Fruit fly (Drosophila melanogaster): ENCODE results near the gene Bka.

Bka gene

dm6 chr2L:9937908-9938307 is 42.8 kb downstream of the Bka start, which contains the start of gene Arglu1 (continued):
- peak; percentile 5 for TF ChIP-seq Dad (GFP tag; optimal IDR thresholded peaks at IDR 0.05)
- TF ChIP-seq CG4328 (GFP tag; optimal IDR thresholded peaks at IDR 0.05), result no peak
- 0 out of 4 replicates have a peak, but pooled peaks have one; percentile 31 for TF ChIP-seq Dll (GFP tag; IDR thresholded peaks at IDR 0.05; ENCODE audit: partially characterized antibody)
- no peak for TF ChIP-seq Nf-YB (GFP tag; optimal IDR thresholded peaks at IDR 0.05)
- TF ChIP-seq CG9932 (GFP tag; IDR thresholded peaks at IDR 0.05), result peak; percentile 69
- TF ChIP-seq p53 (GFP tag; optimal IDR thresholded peaks at IDR 0.05), result no peak
- no peak for TF ChIP-seq CG4404 (GFP tag; IDR thresholded peaks at IDR 0.05)
- TF ChIP-seq Ptx1 (GFP tag; IDR thresholded peaks at IDR 0.05), result peak; percentile 39; the same call in 1 of the 2 replicates
- no peak for TF ChIP-seq al (GFP tag; IDR thresholded peaks at IDR 0.05)
- TF ChIP-seq Doc2 (GFP tag; IDR thresholded peaks at IDR 0.05), result no peak
- no peak for TF ChIP-seq Rx (GFP tag; IDR thresholded peaks at IDR 0.05)
- TF ChIP-seq Drgx (GFP tag; IDR thresholded peaks at IDR 0.05), result 0 out of 2 replicates have a peak, but pooled peaks have one; percentile 14
- TF ChIP-seq Blimp-1 (GFP tag; optimal IDR thresholded peaks at IDR 0.05), result no peak

- TF ChIP-seq unc-4 (GFP tag; IDR thresholded peaks at IDR 0.05; ENCODE audit: partially characterized antibody) (peak; percentile 37; the same call in 1 of the 2 replicates), oc (tag; optimal IDR thresholded peaks at IDR 0.05) (no peak), CG12659 (GFP tag; optimal IDR thresholded peaks at IDR 0.05) (peak; percentile 44), Meics (GFP tag; optimal IDR thresholded peaks at IDR 0.05) (peak; percentile 39), CG30020 (tag; optimal IDR thresholded peaks at IDR 0.05) (no peak), pnt (GFP tag; optimal IDR thresholded peaks at IDR 0.05) (no peak), Hmr (GFP tag; optimal IDR thresholded peaks at IDR 0.05) (no peak), CG18764 (GFP tag; optimal IDR thresholded peaks at IDR 0.05) (peak; percentile 32), CG17328 (GFP tag; IDR thresholded peaks at IDR 0.05) (peak; percentile 29; the same call in 1 of the 2 replicates), wdn (GFP tag; IDR thresholded peaks at IDR 0.05) (0 out of 2 replicates have a peak, but pooled peaks have one; percentile 20), ems (GFP tag; optimal IDR thresholded peaks at IDR 0.05) (no peak), CG11695 (GFP tag; IDR thresholded peaks at IDR 0.05) (no peak), CG8388 (GFP tag; optimal IDR thresholded peaks at IDR 0.05) (no peak), corto (GFP tag; optimal IDR thresholded peaks at IDR 0.05) (no peak), CG3847 (GFP tag; IDR thresholded peaks at IDR 0.05) (peak; percentile 83), lola (GFP tag; optimal IDR thresholded peaks at IDR 0.05) (no peak), CG14441 (GFP tag; IDR thresholded peaks at IDR 0.05) (0 out of 2 replicates have a peak, but pooled peaks have one; percentile 35), cato (GFP tag; optimal IDR thresholded peaks at IDR 0.05; ENCODE audit: borderline replicate concordance) (no peak), Ets97D (GFP tag; optimal IDR thresholded peaks at IDR 0.05) (peak; percentile 51), D (optimal IDR thresholded peaks at IDR 0.05) (no peak), D (GFP tag; optimal IDR thresholded peaks at IDR 0.05) (no peak), CG13775 (GFP tag; optimal IDR thresholded peaks at IDR 0.05) (no peak), gro (GFP tag; optimal IDR thresholded peaks at IDR 0.05) (peak; percentile 24), CoRest (tag; optimal IDR thresholded peaks at IDR 0.05) (peak; percentile 23), org-1 (GFP tag; optimal IDR thresholded peaks at IDR 0.05) (no peak), slp2 (GFP tag; optimal IDR thresholded peaks at IDR 0.05) (no peak), CG15696 (tag; optimal IDR thresholded peaks at IDR 0.05) (no peak), CG12071 (GFP tag; optimal IDR thresholded peaks at IDR 0.05) (no peak), croc (GFP tag; conservative IDR thresholded peaks at IDR 0.05) (peak; percentile 24; the same call in 1 of the 3 replicates), CkIIα-i1 (GFP tag; IDR thresholded peaks at IDR 0.05) (no peak), ap (GFP tag; IDR thresholded peaks at IDR 0.05) (no peak), Hr3 (GFP tag; optimal IDR thresholded peaks at IDR 0.05) (no peak), CG14710 (tag; optimal IDR thresholded peaks at IDR 0.05) (peak; percentile 37), gsb (GFP tag; IDR thresholded peaks at IDR 0.05) (no peak), CG2116 (GFP tag; optimal IDR thresholded peaks at IDR 0.05) (peak; percentile 29), CTCF (GFP tag; optimal IDR thresholded peaks at IDR 0.05) (no peak), repo (GFP tag; optimal IDR thresholded peaks at IDR 0.05) (peak; percentile 16)
Observed at dm6 chr2L:9938631-9939256, 43.7 kb downstream of the Bka start, which contains the start of the genes Datp and CG4619. Datp (minus strand) TSS chr2L:9938790. CG4619 (plus strand) TSS chr2L:9938863.
